Fruit fly (Drosophila melanogaster) whole organism, embryonic: ENCODE data around the gene Lamtor5.

Experiments used
- Ada2b ChIP-seq: fragments of 200-800 bp; sonication (Bioruptor generic); IDR thresholded peaks from 2 replicates; pipeline ENCODE4 v1.3.6; 2022; ENCODE audit warnings: missing biosample characterization, missing genetic modification characterization
- B-H1 ChIP-seq: fragments of 200-800 bp; sonication (Bioruptor generic); IDR thresholded peaks from 3 replicates; pipeline ENCODE4 v1.3.6; 2022; ENCODE audit warnings: missing biosample characterization, missing genetic modification characterization
- BEAF-32 ChIP-seq: fragments of 200-800 bp; sonication (Bioruptor generic); optimal IDR thresholded peaks from 3 replicates; lab custom pipeline; 2017; ENCODE audit warnings: missing biosample characterization, missing genetic modification characterization, mild to moderate bottlenecking, moderate library complexity, missing genetic modification reagents
- CG10274 ChIP-seq: fragments of 200-800 bp; sonication (Bioruptor generic); optimal IDR thresholded peaks from 3 replicates; lab custom pipeline; 2017; ENCODE audit warnings: missing biosample characterization, mild to moderate bottlenecking, missing genetic modification characterization
- CG11247 ChIP-seq: fragments of 200-800 bp; sonication (Bioruptor generic); IDR thresholded peaks from 2 replicates; pipeline ENCODE4 v1.3.6; 2022; ENCODE audit warnings: missing biosample characterization, missing genetic modification characterization
- CG11696 ChIP-seq: fragments of 200-800 bp; sonication (Bioruptor generic); IDR thresholded peaks from 2 replicates; pipeline ENCODE4 v1.3.6; 2022; ENCODE audit warnings: missing biosample characterization, missing genetic modification characterization
- CG13287 ChIP-seq: fragments of 200-800 bp; sonication (Bioruptor generic); IDR thresholded peaks from 2 replicates; pipeline ENCODE4 v1.3.6; 2022; ENCODE audit warnings: missing biosample characterization, missing genetic modification characterization; ENCODE audit not compliant: partially characterized antibody
- CG13296 ChIP-seq: fragments of 200-800 bp; sonication (Bioruptor generic); optimal IDR thresholded peaks from 3 replicates; lab custom pipeline; 2018; ENCODE audit warnings: missing biosample characterization, mild to moderate bottlenecking, missing genetic modification characterization
- CG2889 ChIP-seq: fragments of 200-800 bp; sonication (Bioruptor generic); IDR thresholded peaks from 3 replicates; pipeline ENCODE4 v1.3.6; 2022; ENCODE audit warnings: missing biosample characterization, missing genetic modification characterization
- CG30403 ChIP-seq: fragments of 200-800 bp; sonication (Bioruptor generic); optimal IDR thresholded peaks from 3 replicates; lab custom pipeline; 2016; ENCODE audit warnings: missing biosample characterization, missing genetic modification characterization
- CG3281 ChIP-seq: fragments of 200-800 bp; sonication (Bioruptor generic); optimal IDR thresholded peaks from 3 replicates; lab custom pipeline; 2017; ENCODE audit warnings: missing biosample characterization, mild to moderate bottlenecking, missing genetic modification characterization
- CG3838 ChIP-seq: fragments of 200-800 bp; sonication (Bioruptor generic); optimal IDR thresholded peaks from 3 replicates; lab custom pipeline; 2016; ENCODE audit warnings: missing biosample characterization, missing genetic modification characterization
- CG42726 ChIP-seq: fragments of 200-800 bp; sonication (Bioruptor generic); IDR thresholded peaks from 2 replicates; pipeline ENCODE4 v1.3.6; 2022; ENCODE audit warnings: missing biosample characterization, missing genetic modification characterization; ENCODE audit not compliant: partially characterized antibody
- CG4360 ChIP-seq: fragments of 200-800 bp; sonication (Bioruptor generic); IDR thresholded peaks from 2 replicates; pipeline ENCODE4 v1.3.6; 2022; ENCODE audit warnings: missing biosample characterization, missing genetic modification characterization
- CG4404 ChIP-seq: fragments of 200-800 bp; sonication (Bioruptor generic); IDR thresholded peaks from 2 replicates; pipeline ENCODE4 v1.3.6; 2022; ENCODE audit warnings: missing biosample characterization, missing genetic modification characterization
- CG6683 ChIP-seq: fragments of 200-800 bp; sonication (Bioruptor generic); optimal IDR thresholded peaks from 2 replicates; lab custom pipeline; 2017; ENCODE audit warnings: missing biosample characterization, mild to moderate bottlenecking, missing genetic modification characterization, missing genetic modification reagents
- CG7372 ChIP-seq: fragments of 200-800 bp; sonication (Bioruptor generic); IDR thresholded peaks from 2 replicates; pipeline ENCODE4 v1.3.6; 2022; ENCODE audit warnings: missing biosample characterization, missing genetic modification characterization
- CG7963 ChIP-seq: fragments of 200-800 bp; sonication (Bioruptor generic); IDR thresholded peaks from 3 replicates; pipeline ENCODE4 v1.3.6; 2022; ENCODE audit warnings: missing biosample characterization, missing genetic modification characterization; ENCODE audit not compliant: partially characterized antibody
- CG9727 ChIP-seq: fragments of 200-800 bp; sonication (Bioruptor generic); optimal IDR thresholded peaks from 3 replicates; lab custom pipeline; 2017; ENCODE audit warnings: missing biosample characterization, mild to moderate bottlenecking, missing genetic modification characterization
- Dip2 ChIP-seq: fragments of 200-800 bp; sonication (Bioruptor generic); IDR thresholded peaks from 2 replicates; pipeline ENCODE4 v1.3.6; 2022; ENCODE audit warnings: missing biosample characterization, missing genetic modification characterization
- ERR ChIP-seq: fragments of 200-800 bp; sonication (Bioruptor generic); optimal IDR thresholded peaks from 2 replicates; lab custom pipeline; 2016; ENCODE audit warnings: missing biosample characterization, missing genetic modification characterization
- Elba2 ChIP-seq: fragments of 200-800 bp; sonication (Bioruptor generic); optimal IDR thresholded peaks from 3 replicates; lab custom pipeline; 2016; ENCODE audit warnings: missing biosample characterization, missing genetic modification characterization
- H2.0 ChIP-seq: fragments of 200-800 bp; sonication (Bioruptor generic); IDR thresholded peaks from 2 replicates; pipeline ENCODE4 v1.3.6; 2022; ENCODE audit warnings: missing biosample characterization, missing genetic modification characterization
- Hmx ChIP-seq: fragments of 200-800 bp; sonication (Bioruptor generic); optimal IDR thresholded peaks from 2 replicates; lab custom pipeline; 2016; ENCODE audit warnings: missing biosample characterization, missing genetic modification characterization
- Jarid2 ChIP-seq: fragments of 200-800 bp; sonication (Bioruptor generic); optimal IDR thresholded peaks from 3 replicates; lab custom pipeline; 2017; ENCODE audit warnings: mild to moderate bottlenecking, missing biosample characterization, missing genetic modification reagents, missing genetic modification characterization
- Nf-YC ChIP-seq: fragments of 200-800 bp; optimal IDR thresholded peaks from 3 replicates; lab custom pipeline; 2019; ENCODE audit warnings: missing biosample characterization, mild to moderate bottlenecking, missing genetic modification characterization, moderate library complexity
- Side ChIP-seq: fragments of 200-800 bp; sonication (Bioruptor generic); optimal IDR thresholded peaks from 2 replicates; lab custom pipeline; 2016; ENCODE audit warnings: missing biosample characterization, missing genetic modification characterization
- Six4 ChIP-seq: fragments of 200-800 bp; sonication (Bioruptor generic); optimal IDR thresholded peaks from 2 replicates; lab custom pipeline; 2016; ENCODE audit warnings: missing biosample characterization, missing genetic modification characterization
- al ChIP-seq: fragments of 200-800 bp; sonication (Bioruptor generic); IDR thresholded peaks from 2 replicates; pipeline ENCODE4 v1.3.6; 2022; ENCODE audit warnings: missing biosample characterization, missing genetic modification characterization
- bbx ChIP-seq: fragments of 200-800 bp; sonication (Bioruptor generic); IDR thresholded peaks from 2 replicates; pipeline ENCODE4 v1.3.6; 2022; ENCODE audit warnings: missing biosample characterization, missing genetic modification characterization; ENCODE audit not compliant: partially characterized antibody
- chm ChIP-seq: fragments of 200-800 bp; sonication (Bioruptor generic); IDR thresholded peaks from 2 replicates; pipeline ENCODE4 v1.3.6; 2022; ENCODE audit warnings: missing biosample characterization, missing genetic modification characterization
- ci ChIP-seq: fragments of 200-800 bp; sonication (Bioruptor generic); IDR thresholded peaks from 3 replicates; pipeline ENCODE4 v1.3.6; 2022; ENCODE audit warnings: missing biosample characterization, missing genetic modification characterization
- crp ChIP-seq, 2 experiments: fragments of 200-800 bp; sonication (Bioruptor generic); optimal IDR thresholded peaks; 2 replicates in 1 of 2; 3 replicates in 1 of 2; lab custom pipeline; 2017; ENCODE audit warnings: missing biosample characterization in 2 of 2, missing genetic modification characterization in 2 of 2, mild to moderate bottlenecking in 1 of 2, moderate library complexity in 1 of 2
- danr ChIP-seq: fragments of 200-800 bp; sonication (Bioruptor generic); IDR thresholded peaks from 2 replicates; pipeline ENCODE4 v1.3.6; 2022; ENCODE audit warnings: missing biosample characterization, missing genetic modification characterization
- disco-r ChIP-seq: fragments of 200-800 bp; sonication (Bioruptor generic); optimal IDR thresholded peaks from 2 replicates; lab custom pipeline; 2016; ENCODE audit warnings: missing biosample characterization, missing genetic modification characterization
- dmrt99B ChIP-seq: fragments of 200-800 bp; sonication (Bioruptor generic); optimal IDR thresholded peaks from 2 replicates; lab custom pipeline; 2018; ENCODE audit warnings: missing biosample characterization, mild to moderate bottlenecking, missing genetic modification characterization, moderate library complexity
- ewg ChIP-seq: fragments of 200-800 bp; sonication (Bioruptor generic); optimal IDR thresholded peaks from 3 replicates; lab custom pipeline; 2017; ENCODE audit warnings: mild to moderate bottlenecking, missing biosample characterization, missing genetic modification reagents, missing genetic modification characterization
- fd102C ChIP-seq: fragments of 200-800 bp; sonication (Bioruptor generic); optimal IDR thresholded peaks from 2 replicates; lab custom pipeline; 2018; ENCODE audit warnings: missing biosample characterization, mild to moderate bottlenecking, missing genetic modification characterization, moderate library complexity
- fd64A ChIP-seq: fragments of 200-800 bp; sonication (Bioruptor generic); optimal IDR thresholded peaks from 3 replicates; lab custom pipeline; 2018; ENCODE audit warnings: missing biosample characterization, mild to moderate bottlenecking, missing genetic modification characterization
- gem ChIP-seq: fragments of 200-800 bp; sonication (Bioruptor generic); optimal IDR thresholded peaks from 2 replicates; lab custom pipeline; 2019; ENCODE audit warnings: missing biosample characterization, mild to moderate bottlenecking, missing genetic modification characterization, moderate library complexity
- ham ChIP-seq: fragments of 200-800 bp; sonication (Bioruptor generic); IDR thresholded peaks from 2 replicates; pipeline ENCODE4 v1.3.6; 2022; ENCODE audit warnings: missing biosample characterization, missing genetic modification characterization
- lbe ChIP-seq: fragments of 200-800 bp; sonication (Bioruptor generic); optimal IDR thresholded peaks from 2 replicates; lab custom pipeline; 2016; ENCODE audit warnings: missing biosample characterization, mild to moderate bottlenecking, missing genetic modification characterization
- p53 ChIP-seq: fragments of 200-800 bp; sonication (Bioruptor generic); optimal IDR thresholded peaks from 2 replicates; lab custom pipeline; 2016; ENCODE audit warnings: missing biosample characterization, missing genetic modification characterization
- pb ChIP-seq: fragments of 200-800 bp; sonication (Bioruptor generic); optimal IDR thresholded peaks from 3 replicates; lab custom pipeline; 2016; ENCODE audit warnings: missing biosample characterization, missing genetic modification characterization
- pzg ChIP-seq: fragments of 200-800 bp; sonication (Bioruptor generic); optimal IDR thresholded peaks from 3 replicates; lab custom pipeline; 2018; ENCODE audit warnings: missing biosample characterization, mild to moderate bottlenecking, missing genetic modification characterization, moderate library complexity
- sim ChIP-seq: fragments of 200-800 bp; sonication (Bioruptor generic); IDR thresholded peaks from 2 replicates; pipeline ENCODE4 v1.3.6; 2022; ENCODE audit warnings: missing biosample characterization, missing genetic modification characterization
- sisA ChIP-seq: fragments of 200-800 bp; sonication (Bioruptor generic); IDR thresholded peaks from 2 replicates; pipeline ENCODE4 v1.3.6; 2022; ENCODE audit warnings: missing biosample characterization, missing genetic modification characterization
- vvl ChIP-seq: fragments of 200-800 bp; sonication (Bioruptor generic); IDR thresholded peaks from 2 replicates; pipeline ENCODE4 v1.3.6; 2022; ENCODE audit warnings: missing biosample characterization, missing genetic modification characterization
- zen2 ChIP-seq: fragments of 200-800 bp; sonication (Bioruptor generic); IDR thresholded peaks from 3 replicates; pipeline ENCODE4 v1.3.6; 2022; ENCODE audit warnings: missing biosample characterization, missing genetic modification characterization; ENCODE audit not compliant: partially characterized antibody
- zfh1 ChIP-seq: fragments of 200-800 bp; sonication (Bioruptor generic); IDR thresholded peaks from 3 replicates; pipeline ENCODE4 v1.3.6; 2022; ENCODE audit warnings: missing biosample characterization, missing genetic modification characterization

The Lamtor5 gene

DNA sequence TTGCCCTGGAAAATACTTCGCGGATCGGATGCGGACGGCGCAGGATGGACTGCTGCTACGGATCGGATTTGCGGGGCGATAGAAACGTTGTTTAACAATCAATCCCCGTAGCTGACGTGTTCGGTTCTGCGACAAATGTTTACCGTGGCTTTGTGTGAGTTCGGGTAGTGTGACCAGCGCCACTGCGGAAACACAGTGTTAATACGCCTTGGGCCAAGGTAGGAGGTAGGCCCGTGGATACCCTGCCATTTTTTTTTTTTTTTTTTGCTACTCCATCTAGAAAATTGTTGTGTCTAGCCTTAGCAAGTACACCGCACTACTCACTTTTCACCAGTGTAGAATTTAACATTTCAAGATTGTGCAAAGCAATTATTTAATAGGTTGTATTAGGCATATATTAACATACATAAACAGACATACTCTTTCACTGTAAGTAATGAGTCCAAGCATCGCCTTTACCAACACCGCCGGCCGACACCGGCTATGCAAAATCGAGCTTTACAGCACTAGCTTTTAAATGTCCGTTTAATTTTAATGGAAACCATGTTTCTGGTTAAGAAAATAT, 2.9 kb upstream of the Lamtor5 start, which contains the start of gene deltaCOP (continued):
- TF ChIP-seq CG3281 (peak; percentile 80), CG10274 (GFP tag; lab: Kevin White, UChicago) (peak; percentile 54), CG11696 (GFP tag; lab: Robert Waterston, UW) (0 out of 2 replicates have a peak, but pooled peaks have one; percentile 42), zfh1 (GFP tag; lab: Robert Waterston, UW) (peak; percentile 70), vvl (GFP tag; lab: Robert Waterston, UW) (peak; percentile 84), dmrt99B (tag; lab: Kevin White, UChicago) (no peak), chm (GFP tag; lab: Robert Waterston, UW) (0 out of 2 replicates have a peak, but pooled peaks have one; percentile 29), CG30403 (peak; percentile 93), pzg (peak; percentile 39), zen2 (no peak), CG2889 (peak; percentile 82; the same call in 2 of the 3 replicates), CG3838 (peak; percentile 49), BEAF-32 (GFP tag; lab: Kevin White, UChicago) (peak; percentile 32), Side (GFP tag; lab: Kevin White, UChicago) (peak; percentile 83), sisA (GFP tag; lab: Robert Waterston, UW) (peak; percentile 90), bbx (GFP tag; lab: Robert Waterston, UW) (peak; percentile 17; the same call in 1 of the 2 replicates), sim (GFP tag; lab: Robert Waterston, UW) (no peak), p53 (peak; percentile 79), gem (tag; lab: Kevin White, UChicago) (no peak), fd102C (GFP tag; lab: Kevin White, UChicago) (no peak), pb (GFP tag; lab: Kevin White, UChicago) (peak; percentile 82), danr (peak; percentile 78), CG7963 (no peak), Dip2 (GFP tag; lab: Robert Waterston, UW) (peak; percentile 58), fd64A (no peak), Elba2 (GFP tag; lab: Kevin White, UChicago) (peak; percentile 31), Hmx (GFP tag; lab: Kevin White, UChicago) (no peak), CG9727 (peak; percentile 80), H2.0 (GFP tag; lab: Robert Waterston, UW) (peak; percentile 72), CG6683 (peak; percentile 41), CG7372 (GFP tag; lab: Robert Waterston, UW) (peak; percentile 73), ewg (GFP tag; lab: Kevin White, UChicago) (peak; percentile 76), CG13287 (GFP tag; lab: Robert Waterston, UW) (peak; percentile 58; the same call in 1 of the 2 replicates), Ada2b (GFP tag; lab: Robert Waterston, UW) (peak; percentile 72), CG4360 (GFP tag; lab: Robert Waterston, UW) (peak; percentile 26; the same call in 1 of the 2 replicates), lbe (GFP tag; lab: Kevin White, UChicago) (peak; percentile 82), CG11247 (GFP tag; lab: Robert Waterston, UW) (peak; percentile 79), crp (GFP tag; optimal IDR thresholded peaks at IDR 0.05; lab: Kevin White, UChicago) (peak in 1 of 2 experiments; percentile 35), CG42726 (GFP tag; lab: Robert Waterston, UW) (no peak), Nf-YC (tag; lab: Kevin White, UChicago) (peak; percentile 60), CG13296 (peak; percentile 72), ci (GFP tag; lab: Robert Waterston, UW) (peak; percentile 83), B-H1 (GFP tag; lab: Robert Waterston, UW) (peak; percentile 63; the same call in 2 of the 3 replicates), al (GFP tag; lab: Robert Waterston, UW) (peak; percentile 88), Six4 (GFP tag; lab: Kevin White, UChicago) (peak; percentile 78), disco-r (GFP tag; lab: Kevin White, UChicago) (peak; percentile 81), Jarid2 (GFP tag; lab: Kevin White, UChicago) (no peak), CG4404 (GFP tag; lab: Robert Waterston, UW) (peak; percentile 80), ham (GFP tag; lab: Robert Waterston, UW) (peak; percentile 65; the same call in 1 of the 2 replicates), ERR (peak; percentile 81)
